Worm (Caenorhabditis elegans) whole organism, midembryonic: Measurements from ENCODE around the gene lag-2.

ENCODE experiments used
- T22C8.4 ChIP-seq: fragments of 200-800 bp; sonication (Bioruptor generic); IDR thresholded peaks from 2 replicates; pipeline ENCODE4 v1.3.6; 2022; ENCODE audit warnings: missing genetic modification characterization, missing compliant biosample characterization
- cog-1 ChIP-seq: sonication (generic microtip); optimal IDR thresholded peaks from 2 replicates; lab custom pipeline; 2016; ENCODE audit warnings: missing genetic modification characterization, missing compliant biosample characterization
- flt-1 ChIP-seq: fragments of 200-800 bp; sonication (Bioruptor generic); IDR thresholded peaks from 2 replicates; pipeline ENCODE4 v1.3.6; 2022; ENCODE audit warnings: missing genetic modification characterization, missing compliant biosample characterization
- klf-2 ChIP-seq: fragments of 200-800 bp; sonication (Bioruptor generic); conservative IDR thresholded peaks from 2 replicates; pipeline ENCODE4 v1.3.6; 2022; ENCODE audit warnings: missing genetic modification reagents, missing genetic modification characterization, missing compliant biosample characterization
- med-1 ChIP-seq: sonication (generic microtip); optimal IDR thresholded peaks from 2 replicates; lab custom pipeline; 2017; ENCODE audit warnings: missing genetic modification characterization, mild to moderate bottlenecking, missing compliant biosample characterization, antibody characterized with exemption, missing genetic modification reagents; ENCODE audit not compliant: insufficient read depth
- ref-1 ChIP-seq: fragments of 200-800 bp; sonication (Bioruptor generic); conservative IDR thresholded peaks from 2 replicates; pipeline ENCODE4 v1.3.6; 2022; ENCODE audit warnings: missing genetic modification reagents, missing genetic modification characterization, missing compliant biosample characterization
- tab-1 ChIP-seq: fragments of 200-800 bp; sonication (Bioruptor generic); IDR thresholded peaks from 2 replicates; pipeline ENCODE4 v1.3.6; 2022; ENCODE audit warnings: missing genetic modification characterization, missing compliant biosample characterization
- ztf-23 ChIP-seq: fragments of 200-800 bp; sonication (Bioruptor generic); IDR thresholded peaks from 2 replicates; pipeline ENCODE4 v1.3.6; 2022; ENCODE audit warnings: missing genetic modification reagents, missing genetic modification characterization, missing compliant biosample characterization
- ztf-29 ChIP-seq: fragments of 200-800 bp; sonication (Bioruptor generic); IDR thresholded peaks from 2 replicates; pipeline ENCODE4 v1.3.6; 2022; ENCODE audit warnings: missing genetic modification reagents, missing genetic modification characterization, missing compliant biosample characterization

Gene lag-2

ce11 chrV:3230150-3230549 is 42.0 kb downstream of the lag-2 start:
- no peak for TF ChIP-seq flt-1
- TF ChIP-seq tab-1 (GFP tag; lab: Robert Waterston, UW), result no peak
- no peak for TF ChIP-seq ztf-29 (GFP tag; lab: Robert Waterston, UW)
- TF ChIP-seq cog-1 (tag; lab: Kevin White, UChicago), result no peak
- no peak for TF ChIP-seq ref-1 (GFP tag; lab: Robert Waterston, UW)
- no peak for TF ChIP-seq klf-2 (GFP tag; lab: Robert Waterston, UW)
- no peak for TF ChIP-seq T22C8.4 (GFP tag; lab: Robert Waterston, UW)
- no peak for TF ChIP-seq ztf-23 (GFP tag; lab: Robert Waterston, UW)
- no peak for TF ChIP-seq med-1

- TF ChIP-seq flt-1, result no peak
- no peak for TF ChIP-seq ztf-29 (GFP tag; lab: Robert Waterston, UW)
- no peak for TF ChIP-seq ref-1 (GFP tag; lab: Robert Waterston, UW)
- no peak for TF ChIP-seq cog-1 (tag; lab: Kevin White, UChicago)
- no peak for TF ChIP-seq T22C8.4 (GFP tag; lab: Robert Waterston, UW)
These were observed 42.5 kb downstream of the lag-2 start, which contains the start of gene K08D9.10 for ce11 chrV:3230597-3230996. Gene K08D9.10 (plus strand): TSS chrV:3230897.

ce11 chrV:3234887-3235286 is 46.7 kb downstream of the lag-2 start, which contains the start of gene K08D9.6:
Gene K08D9.6 (minus strand): TSS chrV:3234987.
- TF ChIP-seq ref-1 (GFP tag; lab: Robert Waterston, UW) (no peak), flt-1 (no peak), klf-2 (GFP tag; lab: Robert Waterston, UW) (no peak), ztf-29 (GFP tag; lab: Robert Waterston, UW) (no peak), cog-1 (tag; lab: Kevin White, UChicago) (no peak), ztf-23 (GFP tag; lab: Robert Waterston, UW) (no peak), T22C8.4 (GFP tag; lab: Robert Waterston, UW) (no peak), med-1 (no peak), tab-1 (GFP tag; lab: Robert Waterston, UW) (no peak)

ce11 chrV:3236610-3237009 is 48.5 kb downstream of the lag-2 start, which contains the start of the genes K08D9.9 and str-16:
Gene K08D9.9 (minus strand): TSS chrV:3236710.
Gene str-16 (plus strand): TSS chrV:3236875.
- TF ChIP-seq klf-2 (GFP tag; lab: Robert Waterston, UW), result no peak
- no peak for TF ChIP-seq ztf-29 (GFP tag; lab: Robert Waterston, UW)
- no peak for TF ChIP-seq cog-1 (tag; lab: Kevin White, UChicago)
- TF ChIP-seq ref-1 (GFP tag; lab: Robert Waterston, UW), result no peak
- TF ChIP-seq ztf-23 (GFP tag; lab: Robert Waterston, UW), result no peak
- no peak for TF ChIP-seq tab-1 (GFP tag; lab: Robert Waterston, UW)
- TF ChIP-seq T22C8.4 (GFP tag; lab: Robert Waterston, UW), result no peak
- TF ChIP-seq flt-1, result no peak
- TF ChIP-seq med-1, result no peak
